Fruit fly (Drosophila melanogaster) whole organism, prepupa: Measurements from ENCODE around the gene CG15646.
A peak's percentile ranks its signal among the peaks of the same experiment; 100 is the strongest.

Experiments
- Blimp-1 ChIP-seq: fragments of 200-800 bp; sonication (Bioruptor generic); optimal IDR thresholded peaks from 3 replicates; lab custom pipeline; 2017; ENCODE audit warnings: missing biosample characterization, missing genetic modification characterization, mild to moderate bottlenecking, moderate library complexity, missing genetic modification reagents
- CG10669 ChIP-seq: fragments of 200-800 bp; sonication (Bioruptor generic); optimal IDR thresholded peaks from 3 replicates; lab custom pipeline; 2018; ENCODE audit warnings: missing biosample characterization, mild to moderate bottlenecking, missing genetic modification characterization, moderate library complexity
- CG11762 ChIP-seq: fragments of 200-800 bp; sonication (Bioruptor generic); optimal IDR thresholded peaks from 3 replicates; lab custom pipeline; 2016; ENCODE audit warnings: missing biosample characterization, missing genetic modification characterization; ENCODE audit not compliant: insufficient read depth
- CG11902 ChIP-seq: fragments of 200-800 bp; sonication (Bioruptor generic); optimal IDR thresholded peaks from 3 replicates; lab custom pipeline; 2016; ENCODE audit warnings: missing biosample characterization, missing genetic modification characterization
- CG15336 ChIP-seq: fragments of 200-800 bp; sonication (Bioruptor generic); IDR thresholded peaks from 2 replicates; pipeline ENCODE4 v1.3.6; 2022; ENCODE audit warnings: missing biosample characterization, missing genetic modification characterization
- CG1621 ChIP-seq: fragments of 200-800 bp; sonication (Bioruptor generic); optimal IDR thresholded peaks from 3 replicates; lab custom pipeline; 2018; ENCODE audit warnings: missing biosample characterization, mild to moderate bottlenecking, missing genetic modification characterization
- CG31627 ChIP-seq: fragments of 200-800 bp; sonication (Bioruptor generic); optimal IDR thresholded peaks from 3 replicates; lab custom pipeline; 2016; ENCODE audit warnings: missing biosample characterization, missing genetic modification characterization
- CG32006 ChIP-seq: fragments of 200-800 bp; sonication (Bioruptor generic); optimal IDR thresholded peaks from 3 replicates; lab custom pipeline; 2017; ENCODE audit warnings: missing biosample characterization, mild to moderate bottlenecking, missing genetic modification characterization
- CG3919 ChIP-seq: fragments of 200-800 bp; sonication (Bioruptor generic); optimal IDR thresholded peaks from 3 replicates; lab custom pipeline; 2016; ENCODE audit warnings: missing biosample characterization, missing genetic modification characterization
- CG4318 ChIP-seq: fragments of 200-800 bp; sonication (Bioruptor generic); optimal IDR thresholded peaks from 3 replicates; lab custom pipeline; 2017; ENCODE audit warnings: missing biosample characterization, mild to moderate bottlenecking, missing genetic modification characterization
- CG6163 ChIP-seq: fragments of 200-800 bp; sonication (Bioruptor generic); IDR thresholded peaks from 3 replicates; pipeline ENCODE4 v1.3.6; 2022; ENCODE audit warnings: missing biosample characterization, missing genetic modification characterization
- CG6792 ChIP-seq: fragments of 200-800 bp; sonication (Bioruptor generic); optimal IDR thresholded peaks from 3 replicates; lab custom pipeline; 2016; ENCODE audit warnings: missing biosample characterization, missing genetic modification characterization
- CG6808 ChIP-seq: fragments of 200-800 bp; sonication (Bioruptor generic); optimal IDR thresholded peaks from 3 replicates; lab custom pipeline; 2017; ENCODE audit warnings: missing biosample characterization, missing genetic modification characterization, mild to moderate bottlenecking, moderate library complexity, missing genetic modification reagents
- CG6854 ChIP-seq: fragments of 200-800 bp; sonication (Bioruptor generic); optimal IDR thresholded peaks from 2 replicates; lab custom pipeline; 2017; ENCODE audit warnings: missing biosample characterization, mild to moderate bottlenecking, missing genetic modification characterization
- CG7368 ChIP-seq: fragments of 200-800 bp; sonication (Bioruptor generic); optimal IDR thresholded peaks from 3 replicates; lab custom pipeline; 2016; ENCODE audit warnings: missing biosample characterization, missing genetic modification characterization
- CG8119 ChIP-seq: fragments of 200-800 bp; sonication (Bioruptor generic); IDR thresholded peaks from 3 replicates; pipeline ENCODE4 v1.3.6; 2022; ENCODE audit warnings: missing biosample characterization, missing genetic modification characterization
- CG8319 ChIP-seq: fragments of 200-800 bp; sonication (Bioruptor generic); optimal IDR thresholded peaks from 3 replicates; lab custom pipeline; 2016; ENCODE audit warnings: missing biosample characterization, missing genetic modification characterization
- CG8632 ChIP-seq: fragments of 200-800 bp; sonication (Bioruptor generic); optimal IDR thresholded peaks from 3 replicates; lab custom pipeline; 2016; ENCODE audit warnings: missing biosample characterization, missing genetic modification characterization
- CG9139 ChIP-seq: fragments of 200-800 bp; sonication (Bioruptor generic); optimal IDR thresholded peaks from 3 replicates; lab custom pipeline; 2017; ENCODE audit warnings: missing biosample characterization, mild to moderate bottlenecking, missing genetic modification characterization
- Eip75B ChIP-seq: fragments of 200-800 bp; sonication (Bioruptor generic); optimal IDR thresholded peaks from 3 replicates; lab custom pipeline; 2016; ENCODE audit warnings: missing biosample characterization, missing genetic modification characterization
- Eip78C ChIP-seq: fragments of 200-800 bp; sonication (Bioruptor generic); peaks from one replicate; lab custom pipeline; 2016; ENCODE audit warnings: missing biosample characterization, missing genetic modification characterization
- Eip93F ChIP-seq: fragments of 200-800 bp; sonication (Bioruptor generic); optimal IDR thresholded peaks from 2 replicates; lab custom pipeline; 2016; ENCODE audit warnings: missing biosample characterization, mild to moderate bottlenecking, missing genetic modification characterization
- Gug ChIP-seq: fragments of 200-800 bp; sonication (Bioruptor generic); IDR thresholded peaks from 2 replicates; pipeline ENCODE4 v1.3.6; 2022; ENCODE audit warnings: missing biosample characterization, missing genetic modification characterization
- Hr39 ChIP-seq: fragments of 200-800 bp; sonication (Bioruptor generic); optimal IDR thresholded peaks from 2 replicates; lab custom pipeline; 2016; ENCODE audit warnings: missing biosample characterization, missing genetic modification characterization
- Hr4 ChIP-seq: fragments of 200-800 bp; sonication (Bioruptor generic); optimal IDR thresholded peaks from 3 replicates; lab custom pipeline; 2016; ENCODE audit warnings: missing biosample characterization, missing genetic modification characterization
- Lpt ChIP-seq: fragments of 200-800 bp; sonication (Bioruptor generic); optimal IDR thresholded peaks from 3 replicates; lab custom pipeline; 2016; ENCODE audit warnings: missing biosample characterization, missing genetic modification characterization
- OdsH ChIP-seq: fragments of 200-800 bp; sonication (Bioruptor generic); optimal IDR thresholded peaks from 3 replicates; lab custom pipeline; 2016; ENCODE audit warnings: missing biosample characterization, missing genetic modification characterization
- Sox102F ChIP-seq: fragments of 200-800 bp; sonication (Bioruptor generic); optimal IDR thresholded peaks from 2 replicates; lab custom pipeline; 2016; ENCODE audit warnings: missing biosample characterization, mild to moderate bottlenecking, missing genetic modification characterization
- Sox14 ChIP-seq: fragments of 200-800 bp; sonication (Bioruptor generic); optimal IDR thresholded peaks from 3 replicates; lab custom pipeline; 2016; ENCODE audit warnings: missing biosample characterization, missing genetic modification characterization
- Sox15 ChIP-seq: fragments of 200-800 bp; sonication (Bioruptor generic); optimal IDR thresholded peaks from 3 replicates; lab custom pipeline; 2016; ENCODE audit warnings: missing biosample characterization, missing genetic modification characterization
- achi ChIP-seq: fragments of 200-800 bp; sonication (Bioruptor generic); optimal IDR thresholded peaks from 3 replicates; lab custom pipeline; 2016; ENCODE audit warnings: missing biosample characterization, missing genetic modification characterization
- cyc ChIP-seq: fragments of 200-800 bp; sonication (Bioruptor generic); optimal IDR thresholded peaks from 3 replicates; lab custom pipeline; 2016; ENCODE audit warnings: missing biosample characterization, missing genetic modification characterization
- dac ChIP-seq: fragments of 200-800 bp; sonication (Bioruptor generic); optimal IDR thresholded peaks from 2 replicates; lab custom pipeline; 2017; ENCODE audit warnings: missing biosample characterization, mild to moderate bottlenecking, missing genetic modification characterization
- dsx ChIP-seq: fragments of 200-800 bp; optimal IDR thresholded peaks from 3 replicates; lab custom pipeline; 2019; ENCODE audit warnings: missing biosample characterization, mild to moderate bottlenecking, missing genetic modification characterization, moderate library complexity; ENCODE audit not compliant: poor library complexity, severe bottlenecking
- eg ChIP-seq: fragments of 200-800 bp; sonication (Bioruptor generic); IDR thresholded peaks from 3 replicates; pipeline ENCODE4 v1.3.6; 2022; ENCODE audit warnings: missing biosample characterization, missing genetic modification characterization
- esn ChIP-seq: fragments of 200-800 bp; sonication (Bioruptor generic); optimal IDR thresholded peaks from 2 replicates; lab custom pipeline; 2016; ENCODE audit warnings: missing biosample characterization, mild to moderate bottlenecking, missing genetic modification characterization, moderate library complexity
- fd59A ChIP-seq: fragments of 200-800 bp; sonication (Bioruptor generic); optimal IDR thresholded peaks from 2 replicates; lab custom pipeline; 2017; ENCODE audit warnings: missing biosample characterization, mild to moderate bottlenecking, missing genetic modification characterization, missing genetic modification reagents
- fkh ChIP-seq: fragments of 200-800 bp; sonication (Bioruptor generic); optimal IDR thresholded peaks from 3 replicates; lab custom pipeline; 2017; ENCODE audit warnings: missing biosample characterization, mild to moderate bottlenecking, missing genetic modification characterization, moderate library complexity
- lz ChIP-seq: fragments of 200-800 bp; sonication (Bioruptor generic); optimal IDR thresholded peaks from 3 replicates; lab custom pipeline; 2016; ENCODE audit warnings: missing biosample characterization, missing genetic modification characterization
- pdm3 ChIP-seq: fragments of 200-800 bp; sonication (Bioruptor generic); optimal IDR thresholded peaks from 3 replicates; lab custom pipeline; 2016; ENCODE audit warnings: missing biosample characterization, missing genetic modification characterization
- salr ChIP-seq, 2 experiments: fragments of 200-800 bp; sonication (Bioruptor generic); optimal IDR thresholded peaks; 3 replicates each; lab custom pipeline; 2016 to 2018; ENCODE audit warnings: missing biosample characterization in 2 of 2, missing genetic modification characterization in 2 of 2, mild to moderate bottlenecking in 1 of 2
- ss ChIP-seq, 2 experiments: fragments of 200-800 bp; sonication (Bioruptor generic); optimal IDR thresholded peaks; 2 replicates in 1 of 2; 3 replicates in 1 of 2; lab custom pipeline; 2017 to 2018; ENCODE audit warnings: mild to moderate bottlenecking in 2 of 2, missing biosample characterization in 2 of 2, missing genetic modification characterization in 2 of 2, moderate library complexity in 1 of 2
- svp ChIP-seq: fragments of 200-800 bp; sonication (Bioruptor generic); peaks from one replicate; lab custom pipeline; 2016; ENCODE audit warnings: missing biosample characterization, missing genetic modification characterization
- topi ChIP-seq: fragments of 200-800 bp; sonication (Bioruptor generic); optimal IDR thresholded peaks from 3 replicates; lab custom pipeline; 2016; ENCODE audit warnings: missing biosample characterization, missing genetic modification characterization
- vri ChIP-seq: fragments of 200-800 bp; sonication (Bioruptor generic); optimal IDR thresholded peaks from 3 replicates; lab custom pipeline; 2016; ENCODE audit warnings: missing biosample characterization, mild to moderate bottlenecking, missing genetic modification characterization

The CG15646 gene

dm6 chrX:15630815-15631214, 40.0 kb downstream of the CG15646 start (continued):
- TF ChIP-seq Gug (GFP tag; lab: Robert Waterston, UW) = peak; percentile 50; the same call in 1 of the 2 replicates
- TF ChIP-seq CG15336 (GFP tag; lab: Robert Waterston, UW) = peak; percentile 69

dm6 chrX:15629962-15630361, 40.9 kb downstream of the CG15646 start:
- TF ChIP-seq lz (GFP tag; lab: Kevin White, UChicago) (no peak), dsx (GFP tag; lab: Kevin White, UChicago) (no peak), CG8632 (no peak), CG9139 (no peak), dac (no peak), fd59A (GFP tag; lab: Kevin White, UChicago) (no peak), achi (no peak), salr (GFP tag; optimal IDR thresholded peaks at IDR 0.05; lab: Kevin White, UChicago) (no peak), CG8319 (GFP tag; lab: Kevin White, UChicago) (no peak), Sox15 (GFP tag; lab: Kevin White, UChicago) (no peak), cyc (no peak)

- TF ChIP-seq Sox15 (GFP tag; lab: Kevin White, UChicago) (no peak), Eip93F (GFP tag; lab: Kevin White, UChicago) (no peak), Blimp-1 (no peak), Hr4 (no peak), eg (peak; percentile 72; the same call in 2 of the 3 replicates), vri (no peak), ss (GFP tag; optimal IDR thresholded peaks at IDR 0.05; lab: Kevin White, UChicago) (peak in 1 of 2 experiments; percentile 22), CG6854 (GFP tag; lab: Kevin White, UChicago) (no peak), fkh (GFP tag; lab: Kevin White, UChicago) (peak; percentile 6), CG31627 (no peak), CG11902 (peak; percentile 17), svp (GFP tag; lab: Kevin White, UChicago) (peak; percentile 82), Lpt (no peak), Sox102F (GFP tag; lab: Kevin White, UChicago) (no peak), Gug (GFP tag; lab: Robert Waterston, UW) (no peak), CG6808 (GFP tag; lab: Kevin White, UChicago) (no peak), CG8319 (GFP tag; lab: Kevin White, UChicago) (no peak), dac (no peak), OdsH (GFP tag; lab: Kevin White, UChicago) (no peak), fd59A (GFP tag; lab: Kevin White, UChicago) (no peak), cyc (no peak), CG15336 (GFP tag; lab: Robert Waterston, UW) (peak; percentile 47; the same call in 1 of the 2 replicates), CG8119 (GFP tag; lab: Robert Waterston, UW) (peak; percentile 39; the same call in 2 of the 3 replicates), pdm3 (GFP tag; lab: Kevin White, UChicago) (no peak), dsx (GFP tag; lab: Kevin White, UChicago) (peak; percentile 35), CG32006 (GFP tag; lab: Kevin White, UChicago) (peak; percentile 2), Eip75B (no peak), Hr39 (GFP tag; lab: Kevin White, UChicago) (no peak), CG4318 (no peak), CG6163 (GFP tag; lab: Robert Waterston, UW) (peak; percentile 57; the same call in 1 of the 3 replicates), CG6792 (no peak), achi (no peak), topi (GFP tag; lab: Kevin White, UChicago) (no peak), CG7368 (no peak), CG1621 (tag; lab: Kevin White, UChicago) (peak; percentile 39), CG10669 (GFP tag; lab: Kevin White, UChicago) (no peak), esn (GFP tag; lab: Kevin White, UChicago) (no peak), Sox14 (GFP tag; lab: Kevin White, UChicago) (no peak), CG11762 (no peak), Eip78C (GFP tag; lab: Kevin White, UChicago) (peak; percentile 56), CG9139 (no peak), lz (GFP tag; lab: Kevin White, UChicago) (no peak), CG3919 (GFP tag; lab: Kevin White, UChicago) (peak; percentile 29)
Measured at dm6 chrX:15626279-15626678, 44.5 kb downstream of the CG15646 start.
